Worm (Caenorhabditis elegans): Measurements from ENCODE around the gene fmil-1.

DNA sequence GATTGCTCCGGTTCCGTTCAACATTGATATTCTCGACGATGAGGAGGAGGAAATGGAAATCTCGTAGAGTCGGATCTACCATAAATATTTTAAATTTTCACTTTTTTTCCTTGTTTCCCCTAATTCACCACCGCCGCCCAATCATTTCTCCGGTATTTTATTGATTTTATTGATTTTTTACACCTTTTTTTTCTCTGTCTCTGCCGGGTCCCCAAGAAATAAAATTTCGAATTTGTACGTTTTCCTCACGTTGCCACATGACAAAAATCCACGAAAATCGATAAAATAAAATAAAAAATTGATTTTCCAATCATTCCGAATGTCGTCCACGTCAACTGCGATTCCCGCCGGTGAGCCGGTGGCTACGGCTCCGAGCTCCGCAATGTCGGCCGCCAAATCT, 29.7 kb upstream of the fmil-1 start, which contains the start of gene Y37E11AL.2:
- TF ChIP-seq flt-1 (GFP tag; IDR thresholded peaks at IDR 0.05), result no peak
- TF ChIP-seq hmg-4 (GFP tag; optimal IDR thresholded peaks at IDR 0.05), result no peak
- TF ChIP-seq scrt-1 (GFP tag; IDR thresholded peaks at IDR 0.05), result no peak
- no peak for TF ChIP-seq tbx-37 (GFP tag; conservative IDR thresholded peaks at IDR 0.05)
- no peak for TF ChIP-seq ama-1 (optimal IDR thresholded peaks at IDR 0.05)

Measured in whole organism, early embryonic.